Worm (Caenorhabditis elegans): ENCODE measurements around the gene F57H12.6.

ce11 chrIV:8019772-8020496 is 43.8 kb upstream of the F57H12.6 start, which contains the start of gene dnc-4:
- TF ChIP-seq nhr-237 (tag; optimal IDR thresholded peaks at IDR 0.05) (no peak), ama-1 (optimal IDR thresholded peaks at IDR 0.05) (no peak), Y55F3AM.14 (GFP tag; optimal IDR thresholded peaks at IDR 0.05) (no peak), alr-1 (tag; optimal IDR thresholded peaks at IDR 0.05) (no peak), snpc-4 (tag; optimal IDR thresholded peaks at IDR 0.05) (no peak), ztf-4 (tag; optimal IDR thresholded peaks at IDR 0.05) (no peak), mab-5 (tag; optimal IDR thresholded peaks at IDR 0.05) (no peak), nhr-11 (tag; optimal IDR thresholded peaks at IDR 0.05) (no peak)

Measured in whole organism, L2 larva.